Worm (Caenorhabditis elegans): ENCODE data around the gene fzo-1.

fzo-1 gene

DNA sequence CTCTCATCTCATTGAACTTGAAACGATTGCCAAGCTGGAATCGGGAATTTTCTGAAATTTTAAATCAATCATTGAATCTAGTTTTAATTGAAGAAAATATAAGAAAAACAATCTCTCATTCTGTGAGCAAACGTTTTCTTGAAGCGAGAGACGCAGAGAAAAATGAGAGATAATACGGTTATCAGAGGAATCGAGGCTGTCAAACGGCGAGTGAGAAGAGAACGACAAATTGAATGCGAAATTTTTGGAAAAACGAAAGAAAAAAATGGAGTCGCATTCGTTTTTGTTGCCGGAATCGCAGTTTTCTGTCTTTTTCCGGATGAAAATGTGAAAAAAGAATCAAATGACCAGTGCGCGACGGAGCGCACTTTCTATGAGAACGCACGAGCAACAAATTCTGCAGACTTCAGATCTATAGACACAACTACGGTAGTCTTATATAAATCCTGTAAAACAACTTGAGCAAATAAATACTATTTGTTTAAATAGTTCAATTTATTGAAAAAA lies 37.6 kb upstream of the fzo-1 start, which contains the start of gene tex-2 (continued):
- TF ChIP-seq mxl-2 (GFP tag; conservative IDR thresholded peaks at IDR 0.05): no peak
- no peak for TF ChIP-seq duxl-1 (tag; optimal IDR thresholded peaks at IDR 0.05; ENCODE audit: poor library complexity)
- TF ChIP-seq ztf-11 (tag; optimal IDR thresholded peaks at IDR 0.05): no peak
- no peak for TF ChIP-seq nhr-48 (tag; optimal IDR thresholded peaks at IDR 0.05)
- TF ChIP-seq dmd-6 (GFP tag; IDR thresholded peaks at IDR 0.05): peak; percentile 79
- TF ChIP-seq nhr-111 (GFP tag; optimal IDR thresholded peaks at IDR 0.05): no peak
- TF ChIP-seq hif-1 (tag; optimal IDR thresholded peaks at IDR 0.05): peak in 1 of 2 experiments; percentile 14
- no peak for TF ChIP-seq rbr-2 (tag; optimal IDR thresholded peaks at IDR 0.05)
- no peak for TF ChIP-seq Y48G9A.11 (GFP tag; IDR thresholded peaks at IDR 0.05)
- TF ChIP-seq ceh-44 (GFP tag; IDR thresholded peaks at IDR 0.05): no peak
- no peak for TF ChIP-seq ZK337.2 (GFP tag; IDR thresholded peaks at IDR 0.05)
- TF ChIP-seq nhr-76 (tag; optimal IDR thresholded peaks at IDR 0.05): no peak
- TF ChIP-seq nhr-10 (tag; optimal IDR thresholded peaks at IDR 0.05): no peak
- TF ChIP-seq lim-7 (GFP tag; IDR thresholded peaks at IDR 0.05): no peak
- no peak for TF ChIP-seq nhr-42 (GFP tag; IDR thresholded peaks at IDR 0.05)
- TF ChIP-seq nhr-237 (tag; optimal IDR thresholded peaks at IDR 0.05): no peak
- TF ChIP-seq zfp-3 (GFP tag; conservative IDR thresholded peaks at IDR 0.05): no peak
- no peak for TF ChIP-seq D1046.2 (GFP tag; IDR thresholded peaks at IDR 0.05)
- TF ChIP-seq vab-7 (GFP tag; IDR thresholded peaks at IDR 0.05): no peak
- TF ChIP-seq unc-130 (GFP tag; optimal IDR thresholded peaks at IDR 0.05): peak; percentile 49
- TF ChIP-seq F37D6.2 (tag; optimal IDR thresholded peaks at IDR 0.05): peak; percentile 17
- TF ChIP-seq Y75B8A.6 (GFP tag; IDR thresholded peaks at IDR 0.05): no peak
- no peak for TF ChIP-seq egl-27 (tag; optimal IDR thresholded peaks at IDR 0.05)
- TF ChIP-seq F26F4.8 (GFP tag; conservative IDR thresholded peaks at IDR 0.05): no peak
- no peak for TF ChIP-seq F44E2.7 (GFP tag; IDR thresholded peaks at IDR 0.05)
- TF ChIP-seq mdl-1 (tag; optimal IDR thresholded peaks at IDR 0.05): peak in 1 of 2 experiments; percentile 24
- peak; percentile 86 for TF ChIP-seq dve-1 (tag; optimal IDR thresholded peaks at IDR 0.05; ENCODE audit: insufficient read depth)
- TF ChIP-seq lin-39 (tag; optimal IDR thresholded peaks at IDR 0.05): no peak
- no peak for TF ChIP-seq mxl-3 (GFP tag; optimal IDR thresholded peaks at IDR 0.05)
- no peak for TF ChIP-seq zfp-2 (tag; optimal IDR thresholded peaks at IDR 0.05)
- no peak for TF ChIP-seq ceh-32 (tag; optimal IDR thresholded peaks at IDR 0.05; ENCODE audit: poor library complexity)
- no peak for TF ChIP-seq skn-1 (tag; optimal IDR thresholded peaks at IDR 0.05)
- no peak for TF ChIP-seq zip-2 (tag; optimal IDR thresholded peaks at IDR 0.05)
- TF ChIP-seq lin-29 (GFP tag; IDR thresholded peaks at IDR 0.05): no peak
- TF ChIP-seq set-16 (GFP tag; IDR thresholded peaks at IDR 0.05): no peak
- TF ChIP-seq T20F7.1 (GFP tag; optimal IDR thresholded peaks at IDR 0.05): peak; percentile 68
- peak; percentile 26 for TF ChIP-seq pqm-1 (tag; optimal IDR thresholded peaks at IDR 0.05)
- no peak for TF ChIP-seq ceh-28 (tag; optimal IDR thresholded peaks at IDR 0.05)
- no peak for TF ChIP-seq daf-12 (tag; optimal IDR thresholded peaks at IDR 0.05)
- no peak for TF ChIP-seq Y5F2A.4 (GFP tag; optimal IDR thresholded peaks at IDR 0.05)
- TF ChIP-seq nhr-102 (tag; optimal IDR thresholded peaks at IDR 0.05): no peak
- no peak for TF ChIP-seq daf-16 (GFP tag; optimal IDR thresholded peaks at IDR 0.05)
- peak; percentile 64 for TF ChIP-seq daf-16 (tag; optimal IDR thresholded peaks at IDR 0.05)
- no peak for TF ChIP-seq zag-1 (tag; optimal IDR thresholded peaks at IDR 0.05)
- no peak for TF ChIP-seq ceh-82 (tag; optimal IDR thresholded peaks at IDR 0.05)
- peak; percentile 43 for TF ChIP-seq fkh-10 (GFP tag; optimal IDR thresholded peaks at IDR 0.05)
- TF ChIP-seq mes-2 (tag; optimal IDR thresholded peaks at IDR 0.05; ENCODE audit: poor library complexity, severe bottlenecking): peak; percentile 71
- TF ChIP-seq mdt-29 (GFP tag; IDR thresholded peaks at IDR 0.05): no peak
- no peak for TF ChIP-seq lin-1 (GFP tag; IDR thresholded peaks at IDR 0.05)
- no peak for TF ChIP-seq ctbp-1 (GFP tag; IDR thresholded peaks at IDR 0.05)
- TF ChIP-seq T26A8.4 (GFP tag; IDR thresholded peaks at IDR 0.05): no peak
- no peak for TF ChIP-seq snpc-1.2 (GFP tag; IDR thresholded peaks at IDR 0.05)

Data from whole organism, L4 larva.